Fruit fly (Drosophila melanogaster) whole organism, prepupa: ENCODE results near the gene Cyp9f3.

Experiments
- Blimp-1 ChIP-seq: fragments of 200-800 bp; sonication (Bioruptor generic); optimal IDR thresholded peaks from 3 replicates; lab custom pipeline; 2017; ENCODE audit warnings: missing biosample characterization, missing genetic modification characterization, mild to moderate bottlenecking, moderate library complexity, missing genetic modification reagents
- CG11294 ChIP-seq: fragments of 200-800 bp; sonication (Bioruptor generic); IDR thresholded peaks from 2 replicates; pipeline ENCODE4 v1.3.6; 2022; ENCODE audit warnings: missing biosample characterization, missing genetic modification characterization
- CG11762 ChIP-seq: fragments of 200-800 bp; sonication (Bioruptor generic); optimal IDR thresholded peaks from 3 replicates; lab custom pipeline; 2016; ENCODE audit warnings: missing biosample characterization, missing genetic modification characterization; ENCODE audit not compliant: insufficient read depth
- CG11902 ChIP-seq: fragments of 200-800 bp; sonication (Bioruptor generic); optimal IDR thresholded peaks from 3 replicates; lab custom pipeline; 2016; ENCODE audit warnings: missing biosample characterization, missing genetic modification characterization
- CG15336 ChIP-seq: fragments of 200-800 bp; sonication (Bioruptor generic); IDR thresholded peaks from 2 replicates; pipeline ENCODE4 v1.3.6; 2022; ENCODE audit warnings: missing biosample characterization, missing genetic modification characterization
- CG16779 ChIP-seq: fragments of 200-800 bp; sonication (Bioruptor generic); optimal IDR thresholded peaks from 3 replicates; lab custom pipeline; 2017; ENCODE audit warnings: missing biosample characterization, mild to moderate bottlenecking, missing genetic modification characterization
- CG31627 ChIP-seq: fragments of 200-800 bp; sonication (Bioruptor generic); optimal IDR thresholded peaks from 3 replicates; lab custom pipeline; 2016; ENCODE audit warnings: missing biosample characterization, missing genetic modification characterization
- CG34406 ChIP-seq: fragments of 200-800 bp; sonication (Bioruptor generic); optimal IDR thresholded peaks from 3 replicates; lab custom pipeline; 2016; ENCODE audit warnings: missing biosample characterization, missing genetic modification characterization
- CG3919 ChIP-seq: fragments of 200-800 bp; sonication (Bioruptor generic); optimal IDR thresholded peaks from 3 replicates; lab custom pipeline; 2016; ENCODE audit warnings: missing biosample characterization, missing genetic modification characterization
- CG4318 ChIP-seq: fragments of 200-800 bp; sonication (Bioruptor generic); optimal IDR thresholded peaks from 3 replicates; lab custom pipeline; 2017; ENCODE audit warnings: missing biosample characterization, mild to moderate bottlenecking, missing genetic modification characterization
- CG6163 ChIP-seq: fragments of 200-800 bp; sonication (Bioruptor generic); IDR thresholded peaks from 3 replicates; pipeline ENCODE4 v1.3.6; 2022; ENCODE audit warnings: missing biosample characterization, missing genetic modification characterization
- CG6792 ChIP-seq: fragments of 200-800 bp; sonication (Bioruptor generic); optimal IDR thresholded peaks from 3 replicates; lab custom pipeline; 2016; ENCODE audit warnings: missing biosample characterization, missing genetic modification characterization
- CG6808 ChIP-seq: fragments of 200-800 bp; sonication (Bioruptor generic); optimal IDR thresholded peaks from 3 replicates; lab custom pipeline; 2017; ENCODE audit warnings: missing biosample characterization, missing genetic modification characterization, mild to moderate bottlenecking, moderate library complexity, missing genetic modification reagents
- CG8119 ChIP-seq: fragments of 200-800 bp; sonication (Bioruptor generic); IDR thresholded peaks from 3 replicates; pipeline ENCODE4 v1.3.6; 2022; ENCODE audit warnings: missing biosample characterization, missing genetic modification characterization
- CG8319 ChIP-seq: fragments of 200-800 bp; sonication (Bioruptor generic); optimal IDR thresholded peaks from 3 replicates; lab custom pipeline; 2016; ENCODE audit warnings: missing biosample characterization, missing genetic modification characterization
- CG8632 ChIP-seq: fragments of 200-800 bp; sonication (Bioruptor generic); optimal IDR thresholded peaks from 3 replicates; lab custom pipeline; 2016; ENCODE audit warnings: missing biosample characterization, missing genetic modification characterization
- Eip75B ChIP-seq: fragments of 200-800 bp; sonication (Bioruptor generic); optimal IDR thresholded peaks from 3 replicates; lab custom pipeline; 2016; ENCODE audit warnings: missing biosample characterization, missing genetic modification characterization
- Eip78C ChIP-seq: fragments of 200-800 bp; sonication (Bioruptor generic); peaks from one replicate; lab custom pipeline; 2016; ENCODE audit warnings: missing biosample characterization, missing genetic modification characterization
- Eip93F ChIP-seq: fragments of 200-800 bp; sonication (Bioruptor generic); optimal IDR thresholded peaks from 2 replicates; lab custom pipeline; 2016; ENCODE audit warnings: missing biosample characterization, mild to moderate bottlenecking, missing genetic modification characterization
- Ets21C ChIP-seq: fragments of 200-800 bp; sonication (Bioruptor generic); optimal IDR thresholded peaks from 3 replicates; lab custom pipeline; 2016; ENCODE audit warnings: missing biosample characterization, missing genetic modification characterization
- Ets96B ChIP-seq: fragments of 200-800 bp; optimal IDR thresholded peaks from 2 replicates; lab custom pipeline; 2019; ENCODE audit warnings: missing biosample characterization, mild to moderate bottlenecking, missing genetic modification characterization, moderate library complexity
- Gug ChIP-seq: fragments of 200-800 bp; sonication (Bioruptor generic); IDR thresholded peaks from 2 replicates; pipeline ENCODE4 v1.3.6; 2022; ENCODE audit warnings: missing biosample characterization, missing genetic modification characterization
- Hr39 ChIP-seq: fragments of 200-800 bp; sonication (Bioruptor generic); optimal IDR thresholded peaks from 2 replicates; lab custom pipeline; 2016; ENCODE audit warnings: missing biosample characterization, missing genetic modification characterization
- Met ChIP-seq: fragments of 200-800 bp; sonication (Bioruptor generic); optimal IDR thresholded peaks from 3 replicates; lab custom pipeline; 2016; ENCODE audit warnings: missing biosample characterization, missing genetic modification characterization
- OdsH ChIP-seq: fragments of 200-800 bp; sonication (Bioruptor generic); optimal IDR thresholded peaks from 3 replicates; lab custom pipeline; 2016; ENCODE audit warnings: missing biosample characterization, missing genetic modification characterization
- Sox102F ChIP-seq: fragments of 200-800 bp; sonication (Bioruptor generic); optimal IDR thresholded peaks from 2 replicates; lab custom pipeline; 2016; ENCODE audit warnings: missing biosample characterization, mild to moderate bottlenecking, missing genetic modification characterization
- Sox14 ChIP-seq: fragments of 200-800 bp; sonication (Bioruptor generic); optimal IDR thresholded peaks from 3 replicates; lab custom pipeline; 2016; ENCODE audit warnings: missing biosample characterization, missing genetic modification characterization
- achi ChIP-seq: fragments of 200-800 bp; sonication (Bioruptor generic); optimal IDR thresholded peaks from 3 replicates; lab custom pipeline; 2016; ENCODE audit warnings: missing biosample characterization, missing genetic modification characterization
- cyc ChIP-seq: fragments of 200-800 bp; sonication (Bioruptor generic); optimal IDR thresholded peaks from 3 replicates; lab custom pipeline; 2016; ENCODE audit warnings: missing biosample characterization, missing genetic modification characterization
- dsx ChIP-seq: fragments of 200-800 bp; optimal IDR thresholded peaks from 3 replicates; lab custom pipeline; 2019; ENCODE audit warnings: missing biosample characterization, mild to moderate bottlenecking, missing genetic modification characterization, moderate library complexity; ENCODE audit not compliant: poor library complexity, severe bottlenecking
- esn ChIP-seq: fragments of 200-800 bp; sonication (Bioruptor generic); optimal IDR thresholded peaks from 2 replicates; lab custom pipeline; 2016; ENCODE audit warnings: missing biosample characterization, mild to moderate bottlenecking, missing genetic modification characterization, moderate library complexity
- fd85E ChIP-seq: fragments of 200-800 bp; sonication (Bioruptor generic); optimal IDR thresholded peaks from 3 replicates; lab custom pipeline; 2016; ENCODE audit warnings: missing biosample characterization, missing genetic modification characterization
- fkh ChIP-seq: fragments of 200-800 bp; sonication (Bioruptor generic); optimal IDR thresholded peaks from 3 replicates; lab custom pipeline; 2017; ENCODE audit warnings: missing biosample characterization, mild to moderate bottlenecking, missing genetic modification characterization, moderate library complexity
- lz ChIP-seq: fragments of 200-800 bp; sonication (Bioruptor generic); optimal IDR thresholded peaks from 3 replicates; lab custom pipeline; 2016; ENCODE audit warnings: missing biosample characterization, missing genetic modification characterization
- net ChIP-seq: fragments of 200-800 bp; sonication (Bioruptor generic); optimal IDR thresholded peaks from 3 replicates; lab custom pipeline; 2016; ENCODE audit warnings: missing biosample characterization, missing genetic modification characterization
- ss ChIP-seq, 2 experiments: fragments of 200-800 bp; sonication (Bioruptor generic); optimal IDR thresholded peaks; 2 replicates in 1 of 2; 3 replicates in 1 of 2; lab custom pipeline; 2017 to 2018; ENCODE audit warnings: mild to moderate bottlenecking in 2 of 2, missing biosample characterization in 2 of 2, missing genetic modification characterization in 2 of 2, moderate library complexity in 1 of 2
- topi ChIP-seq: fragments of 200-800 bp; sonication (Bioruptor generic); optimal IDR thresholded peaks from 3 replicates; lab custom pipeline; 2016; ENCODE audit warnings: missing biosample characterization, missing genetic modification characterization

Gene Cyp9f3

DNA sequence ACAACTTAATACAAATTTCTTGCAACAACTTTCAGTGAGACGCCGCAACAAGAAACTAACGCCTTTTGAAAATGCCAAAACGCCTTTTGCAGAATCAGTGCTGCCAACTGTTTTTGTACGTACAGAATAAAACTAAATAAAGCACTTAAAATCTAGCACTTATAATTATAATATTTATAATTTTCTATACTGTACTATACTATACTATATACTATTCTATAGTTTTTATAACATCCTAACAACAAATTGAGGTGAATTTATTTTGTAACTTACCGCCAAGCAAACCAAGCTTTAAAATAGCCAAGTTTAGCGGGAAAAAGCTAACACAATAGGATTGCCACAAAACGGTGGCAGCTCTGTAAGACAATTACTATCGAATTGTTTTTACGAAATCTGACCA lies 35.0 kb upstream of the Cyp9f3 start, which contains the start of the genes Aos1 and Srlp (continued):
- TF ChIP-seq CG6808 (no peak), CG8632 (GFP tag; lab: Kevin White, UChicago) (no peak), CG3919 (GFP tag; lab: Kevin White, UChicago) (no peak), CG11762 (GFP tag; lab: Kevin White, UChicago) (no peak), Blimp-1 (GFP tag; lab: Kevin White, UChicago) (no peak), fd85E (GFP tag; lab: Kevin White, UChicago) (no peak), CG16779 (tag; lab: Kevin White, UChicago) (no peak), CG8319 (GFP tag; lab: Kevin White, UChicago) (peak; percentile 10), Eip75B (no peak), CG34406 (no peak), ss (GFP tag; optimal IDR thresholded peaks at IDR 0.05; lab: Kevin White, UChicago) (no peak), fkh (GFP tag; lab: Kevin White, UChicago) (no peak), Hr39 (GFP tag; lab: Kevin White, UChicago) (no peak), Met (GFP tag; lab: Kevin White, UChicago) (no peak), CG4318 (GFP tag; lab: Kevin White, UChicago) (no peak), CG15336 (GFP tag; lab: Robert Waterston, UW) (no peak), Eip93F (GFP tag; lab: Kevin White, UChicago) (no peak)

DNA sequence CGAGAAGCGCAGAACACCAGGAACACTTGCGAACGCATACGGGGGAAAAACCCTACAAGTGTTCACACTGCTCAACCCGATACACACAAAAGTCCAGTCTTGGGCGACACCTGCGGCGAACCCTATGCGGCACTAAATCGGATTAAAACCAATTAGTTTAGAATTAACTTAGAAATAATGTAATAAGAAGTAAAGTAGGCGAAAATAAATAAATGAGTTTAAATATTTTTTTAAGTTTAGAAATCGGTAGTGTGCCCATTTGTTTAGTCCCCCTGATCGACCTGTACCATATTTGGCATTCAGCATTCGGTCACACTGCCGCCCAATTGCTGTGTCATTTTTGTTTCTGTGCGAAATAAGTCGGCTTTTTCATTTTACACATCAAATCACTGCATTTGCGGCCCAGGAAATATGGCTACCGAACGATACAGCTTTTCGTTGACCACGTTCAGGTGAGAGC lies 32.3 kb upstream of the Cyp9f3 start, which contains the start of gene Prosalpha2:
Gene Prosalpha2, plus strand, starts transcription at position 292 of the 460 bp plus-strand sequence.
- TF ChIP-seq CG31627 (GFP tag; lab: Kevin White, UChicago) (peak; percentile 19), Gug (GFP tag; lab: Robert Waterston, UW) (0 out of 2 replicates have a peak, but pooled peaks have one; percentile 30), Eip78C (peak; percentile 77), dsx (GFP tag; lab: Kevin White, UChicago) (peak; percentile 18), CG8119 (no peak), topi (GFP tag; lab: Kevin White, UChicago) (peak; percentile 29), CG11294 (GFP tag; lab: Robert Waterston, UW) (no peak), OdsH (no peak), Sox102F (GFP tag; lab: Kevin White, UChicago) (no peak), CG11902 (no peak), fkh (GFP tag; lab: Kevin White, UChicago) (no peak), Ets96B (tag; lab: Kevin White, UChicago) (peak; percentile 33), cyc (GFP tag; lab: Kevin White, UChicago) (peak; percentile 23), CG6792 (GFP tag; lab: Kevin White, UChicago) (no peak), net (GFP tag; lab: Kevin White, UChicago) (no peak), CG11762 (GFP tag; lab: Kevin White, UChicago) (no peak), Sox14 (peak; percentile 48), Ets21C (no peak), CG15336 (GFP tag; lab: Robert Waterston, UW) (no peak), CG34406 (peak; percentile 16), esn (GFP tag; lab: Kevin White, UChicago) (peak; percentile 22), lz (GFP tag; lab: Kevin White, UChicago) (peak; percentile 22), CG6163 (peak; percentile 40; the same call in 1 of the 3 replicates)
- TF ChIP-seq, all 60 proteins: peak for 12

DNA sequence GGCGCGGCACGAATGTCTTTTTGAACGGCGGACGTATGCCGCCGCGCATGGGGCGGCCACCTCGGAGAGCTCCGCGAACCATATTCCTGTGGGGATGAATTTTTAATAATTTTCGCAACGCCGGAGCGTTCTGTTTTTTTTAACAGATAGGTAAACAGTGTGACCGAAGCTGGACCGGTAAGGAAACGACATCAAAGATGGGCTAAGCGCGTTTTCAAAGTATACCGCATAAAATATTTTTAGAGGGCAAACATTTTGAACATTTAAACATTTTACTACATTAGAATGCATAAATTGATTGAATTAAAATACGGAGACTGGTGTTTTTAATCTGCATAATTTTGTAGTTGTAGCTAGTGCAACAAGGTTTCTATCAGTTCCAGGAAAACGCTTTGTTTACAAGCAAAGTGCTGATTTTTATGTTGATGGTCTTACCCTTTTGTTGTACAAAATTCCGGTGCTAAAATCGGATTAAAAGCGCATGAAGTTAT lies 30.4 kb upstream of the Cyp9f3 start, which contains the start of the genes CG5641 and CG5245:
Gene CG5641, minus strand, starts transcription at position 163 of the 491 bp plus-strand sequence.
Gene CG5245, plus strand, starts transcription at position 441 of the 491 bp plus-strand sequence.
- TF ChIP-seq Sox14 = peak; percentile 17
- no peak for TF ChIP-seq achi (GFP tag; lab: Kevin White, UChicago)
